Worm (Caenorhabditis elegans) whole organism, young adult: Measurements from ENCODE around the gene fbxa-192.

Source experiments
- ama-1 ChIP-seq, 3 experiments: fragments of 150-350 bp in 1 of 3; sonication (generic microtip) in 2 of 3; optimal IDR thresholded peaks; 2 replicates each; lab custom pipeline; 2014 to 2018; ENCODE audit warnings: missing biosample characterization in 2 of 3, missing genetic modification characterization in 2 of 3, missing genetic modification reagents in 2 of 3
- aptf-2 ChIP-seq: fragments of 200-800 bp; sonication (Bioruptor generic); conservative IDR thresholded peaks from 2 replicates; pipeline ENCODE4 v1.3.6; 2022; ENCODE audit warnings: missing genetic modification reagents, missing genetic modification characterization, missing compliant biosample characterization
- hsf-1 ChIP-seq: fragments of 200-800 bp; sonication (Bioruptor generic); IDR thresholded peaks from 2 replicates; pipeline ENCODE4 v1.3.6; 2022; ENCODE audit warnings: missing genetic modification reagents, missing genetic modification characterization, missing compliant biosample characterization
- lir-1 ChIP-seq: fragments of 200-800 bp; sonication (Bioruptor generic); conservative IDR thresholded peaks from 2 replicates; pipeline ENCODE4 v1.3.6; 2022; ENCODE audit warnings: missing genetic modification reagents, missing genetic modification characterization, missing compliant biosample characterization
- mes-4 ChIP-seq: sonication (generic microtip); optimal IDR thresholded peaks from 2 replicates; lab custom pipeline; 2016; ENCODE audit warnings: missing genotype, missing genetic modification characterization, missing compliant biosample characterization
- snpc-4 ChIP-seq, 5 experiments: fragments of 150-350 bp in 1 of 5; sonication (generic microtip) in 4 of 5; optimal IDR thresholded peaks; 2 replicates each; lab custom pipeline; 2014 to 2018; ENCODE audit warnings: missing genetic modification characterization in 5 of 5, missing biosample characterization in 3 of 5, antibody characterized with exemption in 2 of 5, mild to moderate bottlenecking in 2 of 5, missing compliant biosample characterization in 2 of 5, missing genotype in 2 of 5, moderate library complexity in 2 of 5, missing genetic modification reagents in 1 of 5
- unc-62 ChIP-seq: fragments of 150-350 bp; optimal IDR thresholded peaks from 2 replicates; lab custom pipeline; 2014; ENCODE audit warnings: missing biosample characterization, missing genetic modification reagents, missing genetic modification characterization
- ztf-3 ChIP-seq: fragments of 200-800 bp; sonication (Bioruptor generic); optimal IDR thresholded peaks from 2 replicates; lab custom pipeline; 2018; ENCODE audit warnings: mild to moderate bottlenecking, missing genetic modification characterization, missing compliant biosample characterization

DNA sequence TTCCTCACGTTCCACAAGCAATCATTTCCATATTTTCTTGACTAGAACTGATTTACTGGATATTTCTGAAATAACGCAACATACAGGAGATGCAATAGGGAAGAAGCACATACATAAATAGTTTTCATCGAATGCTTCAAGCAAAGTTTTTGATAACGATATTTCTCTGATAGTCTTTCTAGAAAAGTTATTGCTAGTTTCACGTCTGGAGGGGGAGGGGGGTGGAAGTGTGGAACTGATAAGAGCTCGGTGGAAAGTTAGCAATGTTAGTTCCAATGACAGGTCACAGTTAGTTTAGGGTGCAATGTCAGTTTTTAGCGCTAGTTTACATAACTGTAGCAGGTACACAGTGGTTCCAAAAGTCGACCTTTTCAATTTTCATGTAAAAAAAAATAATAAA is 33.5 kb downstream of the fbxa-192 start, which contains the start of gene Y6G8.6:
- TF ChIP-seq snpc-4 (GFP tag; optimal IDR thresholded peaks at IDR 0.05; lab: Kevin White, UChicago) (no peak), snpc-4 (tag; optimal IDR thresholded peaks at IDR 0.05; lab: Kevin White, UChicago) (no peak), unc-62 (no peak), mes-4 (no peak), aptf-2 (GFP tag; lab: Robert Waterston, UW) (no peak), lir-1 (GFP tag; lab: Robert Waterston, UW) (no peak), hsf-1 (no peak), ama-1 (optimal IDR thresholded peaks at IDR 0.05; lab: Kevin White, UChicago) (no peak), ama-1 (GFP tag; optimal IDR thresholded peaks at IDR 0.05; lab: Kevin White, UChicago) (no peak), ztf-3 (GFP tag; lab: Kevin White, UChicago) (no peak)
